Worm (Caenorhabditis elegans) whole organism, L2 larva: ENCODE measurements around the gene glb-1.

ENCODE experiments used
- blmp-1 ChIP-seq: sonication (generic microtip); optimal IDR thresholded peaks from 2 replicates; lab custom pipeline; 2017; ENCODE audit warnings: missing genetic modification characterization, mild to moderate bottlenecking, missing compliant biosample characterization, antibody characterized with exemption, moderate library complexity; ENCODE audit not compliant: insufficient read depth
- egl-27 ChIP-seq: sonication (generic microtip); optimal IDR thresholded peaks from 3 replicates; lab custom pipeline; 2017; ENCODE audit warnings: missing biosample characterization, missing genetic modification reagents, missing genetic modification characterization
- elt-1 ChIP-seq: fragments of 150-350 bp; optimal IDR thresholded peaks from 2 replicates; lab custom pipeline; 2014; ENCODE audit warnings: missing biosample characterization, missing genetic modification characterization
- elt-3 ChIP-seq: sonication (generic microtip); optimal IDR thresholded peaks from 2 replicates; lab custom pipeline; 2017; ENCODE audit warnings: missing biosample characterization, missing genetic modification characterization
- lsy-2 ChIP-seq, 2 experiments: fragments of 150-350 bp in 1 of 2; sonication (generic microtip) in 1 of 2; optimal IDR thresholded peaks; 2 replicates each; lab custom pipeline; 2014 to 2017; ENCODE audit warnings: missing biosample characterization in 2 of 2, missing genetic modification characterization in 2 of 2
- mdl-1 ChIP-seq, 2 experiments: fragments of 150-350 bp in 1 of 2; sonication (generic microtip) in 1 of 2; optimal IDR thresholded peaks; 2 replicates each; lab custom pipeline; 2017; ENCODE audit warnings: missing biosample characterization in 2 of 2, missing genetic modification characterization in 2 of 2
- nhr-6 ChIP-seq: fragments of 150-350 bp; optimal IDR thresholded peaks from 2 replicates; lab custom pipeline; 2014; ENCODE audit warnings: missing biosample characterization, missing genetic modification characterization
- skn-1 ChIP-seq: sonication (generic microtip); optimal IDR thresholded peaks from 2 replicates; lab custom pipeline; 2017; ENCODE audit warnings: missing biosample characterization, missing genetic modification characterization
- snpc-4 ChIP-seq: fragments of 150-350 bp; optimal IDR thresholded peaks from 2 replicates; lab custom pipeline; 2014; ENCODE audit warnings: missing biosample characterization, missing genetic modification characterization

DNA sequence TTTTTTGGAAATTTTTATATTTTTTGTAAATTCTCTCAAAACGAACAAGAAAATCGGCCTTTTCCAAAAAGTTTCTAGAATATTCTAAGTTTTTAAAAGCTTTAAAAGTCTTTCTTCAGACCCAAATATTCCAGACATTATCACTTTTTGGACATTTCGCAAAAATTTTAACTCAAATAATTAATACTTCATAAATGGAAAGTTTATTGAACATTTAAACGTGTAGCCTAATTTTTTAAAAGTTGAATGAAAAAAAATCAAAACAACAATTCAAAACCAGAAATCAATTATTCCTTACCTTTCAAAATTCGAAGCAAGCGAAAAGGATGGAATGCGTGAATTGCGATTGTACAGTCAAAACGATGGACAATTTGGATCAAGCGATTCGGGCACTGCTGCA lies 3.3 kb downstream of the glb-1 start, which contains the start of gene ZK637.15:
- no peak for TF ChIP-seq lsy-2 (tag; optimal IDR thresholded peaks at IDR 0.05; lab: Kevin White, UChicago)
- no peak for TF ChIP-seq elt-3 (tag; lab: Kevin White, UChicago)
- TF ChIP-seq elt-1 (tag; lab: Kevin White, UChicago), result no peak
- no peak for TF ChIP-seq skn-1 (tag; lab: Kevin White, UChicago)
- no peak for TF ChIP-seq mdl-1 (tag; optimal IDR thresholded peaks at IDR 0.05; lab: Kevin White, UChicago)
- TF ChIP-seq nhr-6 (tag; lab: Kevin White, UChicago), result no peak
- no peak for TF ChIP-seq blmp-1
- no peak for TF ChIP-seq snpc-4
- TF ChIP-seq egl-27 (tag; lab: Kevin White, UChicago), result no peak
